Worm (Caenorhabditis elegans): ENCODE measurements around the gene nhr-212.

Gene nhr-212

ce11 chrV:519445-519844 is 34.8 kb downstream of the nhr-212 start, which contains the start of gene nhr-210:
nhr-210 (minus strand) TSS chrV:519545.
- TF ChIP-seq B0336.3 (GFP tag; IDR thresholded peaks at IDR 0.05) (no peak), nhr-80 (tag; optimal IDR thresholded peaks at IDR 0.05) (peak; percentile 44)

ce11 chrV:521517-521916 is 36.9 kb downstream of the nhr-212 start, which contains the start of gene srw-107:
srw-107 (minus strand) TSS chrV:521617.
- no peak for TF ChIP-seq B0035.1 (tag; optimal IDR thresholded peaks at IDR 0.05)
- no peak for TF ChIP-seq F52B5.7 (tag; optimal IDR thresholded peaks at IDR 0.05)
- TF ChIP-seq lin-26 (GFP tag; IDR thresholded peaks at IDR 0.05): no peak
- no peak for TF ChIP-seq K11D2.4 (GFP tag; IDR thresholded peaks at IDR 0.05)

ce11 chrV:524058-524457 is 39.4 kb downstream of the nhr-212 start, which contains the start of gene lipl-3:
lipl-3 (minus strand) TSS chrV:524218.
- TF ChIP-seq nhr-80 (tag; optimal IDR thresholded peaks at IDR 0.05): peak; percentile 30
- TF ChIP-seq egl-18 (GFP tag; IDR thresholded peaks at IDR 0.05): no peak

- TF ChIP-seq sea-2 (GFP tag; IDR thresholded peaks at IDR 0.05) (no peak), mcd-1 (GFP tag; IDR thresholded peaks at IDR 0.05) (no peak), lin-54 (GFP tag; optimal IDR thresholded peaks at IDR 0.05) (no peak), dox-1 (GFP tag; IDR thresholded peaks at IDR 0.05) (no peak), him-1 (tag; optimal IDR thresholded peaks at IDR 0.05) (no peak), bed-2 (GFP tag; IDR thresholded peaks at IDR 0.05) (no peak), somi-1 (GFP tag; optimal IDR thresholded peaks at IDR 0.05) (no peak), sptf-2 (GFP tag; optimal IDR thresholded peaks at IDR 0.05) (no peak), nhr-120 (GFP tag; IDR thresholded peaks at IDR 0.05) (no peak), pha-4 (tag; optimal IDR thresholded peaks at IDR 0.05) (no peak), ceh-27 (GFP tag; optimal IDR thresholded peaks at IDR 0.05) (no peak), F37B4.10 (GFP tag; IDR thresholded peaks at IDR 0.05) (no peak), T26A5.8 (tag; optimal IDR thresholded peaks at IDR 0.05) (no peak), ceh-79 (tag; optimal IDR thresholded peaks at IDR 0.05) (no peak), nfyb-1 (GFP tag; IDR thresholded peaks at IDR 0.05) (no peak), snpc-1.1 (tag; optimal IDR thresholded peaks at IDR 0.05; ENCODE audit: insufficient read depth) (no peak), ceh-58 (GFP tag; IDR thresholded peaks at IDR 0.05) (no peak), chd-7 (tag; optimal IDR thresholded peaks at IDR 0.05) (no peak), nhr-27 (tag; optimal IDR thresholded peaks at IDR 0.05) (no peak)
These were observed 40.4 kb downstream of the nhr-212 start, which contains the start of gene R11G11.16 for ce11 chrV:525040-525439. R11G11.16 (minus strand) TSS chrV:525140.

ce11 chrV:527602-528001 is 42.9 kb downstream of the nhr-212 start, which contains the start of gene srw-108:
srw-108 (plus strand) TSS chrV:527902.
- no peak for TF ChIP-seq Y53G8AR.9 (GFP tag; conservative IDR thresholded peaks at IDR 0.05)
- TF ChIP-seq somi-1 (GFP tag; optimal IDR thresholded peaks at IDR 0.05): no peak
- no peak for TF ChIP-seq aptf-2 (GFP tag; conservative IDR thresholded peaks at IDR 0.05)
- no peak for TF ChIP-seq ceh-91 (GFP tag; IDR thresholded peaks at IDR 0.05)
- TF ChIP-seq zim-3 (tag; optimal IDR thresholded peaks at IDR 0.05): no peak
- TF ChIP-seq nhr-80 (tag; optimal IDR thresholded peaks at IDR 0.05): no peak
- no peak for TF ChIP-seq mel-28 (tag; optimal IDR thresholded peaks at IDR 0.05; ENCODE audit: borderline replicate concordance)
- TF ChIP-seq T26A5.8 (tag; optimal IDR thresholded peaks at IDR 0.05): no peak
- TF ChIP-seq Y67H2A.10 (GFP tag; conservative IDR thresholded peaks at IDR 0.05): no peak
- TF ChIP-seq egrh-3 (GFP tag; IDR thresholded peaks at IDR 0.05): no peak
- TF ChIP-seq rec-8 (tag; optimal IDR thresholded peaks at IDR 0.05): no peak
- TF ChIP-seq dox-1 (GFP tag; IDR thresholded peaks at IDR 0.05): no peak
- no peak for TF ChIP-seq mcd-1 (GFP tag; IDR thresholded peaks at IDR 0.05)
- TF ChIP-seq lin-54 (GFP tag; optimal IDR thresholded peaks at IDR 0.05): no peak
- TF ChIP-seq egl-44 (GFP tag; IDR thresholded peaks at IDR 0.05): no peak

All from whole organism, young adult.